Fruit fly (Drosophila melanogaster) whole organism, embryonic: Measurements from ENCODE around the gene Ufl1.

Source experiments
- ATbp ChIP-seq: fragments of 200-800 bp; sonication (Bioruptor generic); optimal IDR thresholded peaks from 2 replicates; lab custom pipeline; 2017; ENCODE audit warnings: missing biosample characterization, mild to moderate bottlenecking, missing genetic modification characterization, missing genetic modification reagents
- Aef1 ChIP-seq: fragments of 200-800 bp; sonication (Bioruptor generic); IDR thresholded peaks from 3 replicates; pipeline ENCODE4 v1.3.6; 2022; ENCODE audit warnings: missing biosample characterization, missing genetic modification characterization
- Bgb ChIP-seq: fragments of 200-800 bp; sonication (Bioruptor generic); IDR thresholded peaks from 2 replicates; pipeline ENCODE4 v1.3.6; 2022; ENCODE audit warnings: missing biosample characterization, missing genetic modification characterization; ENCODE audit not compliant: partially characterized antibody
- CG10321 ChIP-seq: fragments of 200-800 bp; sonication (Bioruptor generic); IDR thresholded peaks from 2 replicates; pipeline ENCODE4 v1.3.6; 2022; ENCODE audit warnings: missing biosample characterization, missing genetic modification characterization
- CG12071 ChIP-seq: fragments of 200-800 bp; sonication (Bioruptor generic); optimal IDR thresholded peaks from 3 replicates; lab custom pipeline; 2018; ENCODE audit warnings: missing biosample characterization, mild to moderate bottlenecking, missing genetic modification characterization
- CG15479 ChIP-seq: fragments of 200-800 bp; sonication (Bioruptor generic); optimal IDR thresholded peaks from 3 replicates; lab custom pipeline; 2019; ENCODE audit warnings: missing biosample characterization, mild to moderate bottlenecking, missing genetic modification characterization, moderate library complexity
- CG1832 ChIP-seq: fragments of 200-800 bp; sonication (Bioruptor generic); optimal IDR thresholded peaks from 2 replicates; lab custom pipeline; 2017; ENCODE audit warnings: missing biosample characterization, mild to moderate bottlenecking, missing genetic modification characterization, inconsistent platforms
- CG18764 ChIP-seq: fragments of 200-800 bp; sonication (Bioruptor generic); optimal IDR thresholded peaks from 3 replicates; lab custom pipeline; 2016; ENCODE audit warnings: missing biosample characterization, missing genetic modification characterization
- CG2199 ChIP-seq: fragments of 200-800 bp; sonication (Bioruptor generic); IDR thresholded peaks from 3 replicates; pipeline ENCODE4 v1.3.6; 2022; ENCODE audit warnings: missing biosample characterization, missing genetic modification characterization
- CG30020 ChIP-seq: fragments of 200-800 bp; optimal IDR thresholded peaks from 2 replicates; lab custom pipeline; 2019; ENCODE audit warnings: missing biosample characterization, mild to moderate bottlenecking, missing genetic modification characterization, moderate library complexity
- CG34422 ChIP-seq: fragments of 200-800 bp; sonication (Bioruptor generic); IDR thresholded peaks from 3 replicates; pipeline ENCODE4 v1.3.6; 2022; ENCODE audit warnings: missing biosample characterization, missing genetic modification characterization
- CG4360 ChIP-seq: fragments of 200-800 bp; sonication (Bioruptor generic); IDR thresholded peaks from 2 replicates; pipeline ENCODE4 v1.3.6; 2022; ENCODE audit warnings: missing biosample characterization, missing genetic modification characterization
- CG4617 ChIP-seq: fragments of 200-800 bp; sonication (Bioruptor generic); optimal IDR thresholded peaks from 3 replicates; lab custom pipeline; 2016; ENCODE audit warnings: missing biosample characterization, missing genetic modification characterization, borderline replicate concordance
- D ChIP-seq, 2 experiments: fragments of 200-800 bp in 1 of 2; fragments of >200 bp in 1 of 2; sonication (Bioruptor generic) in 1 of 2; optimal IDR thresholded peaks; 2 replicates in 1 of 2; 3 replicates in 1 of 2; lab custom pipeline; 2017; ENCODE audit warnings: mild to moderate bottlenecking in 1 of 2, missing biosample characterization in 1 of 2, missing genetic modification characterization in 1 of 2, missing genetic modification reagents in 1 of 2
- Dp ChIP-seq: fragments of 200-800 bp; sonication (Bioruptor generic); optimal IDR thresholded peaks from 2 replicates; lab custom pipeline; 2018; ENCODE audit warnings: missing biosample characterization, mild to moderate bottlenecking, missing genetic modification characterization, moderate library complexity
- HHEX ChIP-seq: fragments of 200-800 bp; sonication (Bioruptor generic); optimal IDR thresholded peaks from 3 replicates; lab custom pipeline; 2017; ENCODE audit warnings: missing biosample characterization, mild to moderate bottlenecking, missing genetic modification characterization, missing genetic modification reagents
- HLHmδ ChIP-seq: fragments of 200-800 bp; sonication (Bioruptor generic); optimal IDR thresholded peaks from 2 replicates; lab custom pipeline; 2018; ENCODE audit warnings: missing biosample characterization, mild to moderate bottlenecking, missing genetic modification characterization, moderate library complexity
- Hr51 ChIP-seq, 2 experiments: fragments of 200-800 bp; sonication (Bioruptor generic); optimal IDR thresholded peaks; 2 replicates in 1 of 2; 3 replicates in 1 of 2; lab custom pipeline; 2016 to 2018; ENCODE audit warnings: missing biosample characterization in 2 of 2, missing genetic modification characterization in 2 of 2, mild to moderate bottlenecking in 1 of 2, moderate library complexity in 1 of 2
- Opbp ChIP-seq: fragments of 200-800 bp; sonication (Bioruptor generic); IDR thresholded peaks from 3 replicates; pipeline ENCODE4 v1.3.6; 2022; ENCODE audit warnings: missing biosample characterization, missing genetic modification characterization; ENCODE audit not compliant: partially characterized antibody
- Pdp1 ChIP-seq, 2 experiments: fragments of 200-800 bp; sonication (Bioruptor generic); optimal IDR thresholded peaks; 3 replicates each; lab custom pipeline; 2016; ENCODE audit warnings: missing biosample characterization in 2 of 2, missing genetic modification characterization in 2 of 2, mild to moderate bottlenecking in 1 of 2, moderate library complexity in 1 of 2
- Scr ChIP-seq: fragments of 200-800 bp; sonication (Bioruptor generic); IDR thresholded peaks from 2 replicates; pipeline ENCODE4 v1.3.6; 2022; ENCODE audit warnings: missing biosample characterization, missing genetic modification characterization; ENCODE audit not compliant: partially characterized antibody
- bab2 ChIP-seq: fragments of 200-800 bp; sonication (Bioruptor generic); optimal IDR thresholded peaks from 2 replicates; lab custom pipeline; 2016; ENCODE audit warnings: missing biosample characterization, missing genetic modification characterization
- bbx ChIP-seq: fragments of 200-800 bp; sonication (Bioruptor generic); IDR thresholded peaks from 2 replicates; pipeline ENCODE4 v1.3.6; 2022; ENCODE audit warnings: missing biosample characterization, missing genetic modification characterization; ENCODE audit not compliant: partially characterized antibody
- bcd ChIP-seq: fragments of 200-800 bp; sonication (Bioruptor generic); optimal IDR thresholded peaks from 2 replicates; lab custom pipeline; 2017; ENCODE audit warnings: missing biosample characterization, mild to moderate bottlenecking, missing genetic modification characterization
- cg ChIP-seq: fragments of 200-800 bp; sonication (Bioruptor generic); optimal IDR thresholded peaks from 3 replicates; lab custom pipeline; 2019; ENCODE audit warnings: missing biosample characterization, mild to moderate bottlenecking, missing genetic modification characterization, moderate library complexity
- chif ChIP-seq, 2 experiments: fragments of 200-800 bp; sonication (Bioruptor generic); optimal IDR thresholded peaks; 3 replicates each; lab custom pipeline; 2016; ENCODE audit warnings: missing biosample characterization in 2 of 2, missing genetic modification characterization in 2 of 2
- chinmo ChIP-seq: fragments of 200-800 bp; sonication (Bioruptor generic); IDR thresholded peaks from 4 replicates; pipeline ENCODE4 v1.3.6; 2022; ENCODE audit warnings: missing biosample characterization, missing genetic modification characterization; ENCODE audit not compliant: partially characterized antibody
- chm ChIP-seq: fragments of 200-800 bp; sonication (Bioruptor generic); IDR thresholded peaks from 2 replicates; pipeline ENCODE4 v1.3.6; 2022; ENCODE audit warnings: missing biosample characterization, missing genetic modification characterization
- ci ChIP-seq: fragments of 200-800 bp; sonication (Bioruptor generic); IDR thresholded peaks from 3 replicates; pipeline ENCODE4 v1.3.6; 2022; ENCODE audit warnings: missing biosample characterization, missing genetic modification characterization
- crol ChIP-seq: fragments of 200-800 bp; sonication (Bioruptor generic); IDR thresholded peaks from 2 replicates; pipeline ENCODE4 v1.3.6; 2022; ENCODE audit warnings: missing biosample characterization, missing genetic modification characterization
- dan ChIP-seq: fragments of 200-800 bp; sonication (Bioruptor generic); IDR thresholded peaks from 2 replicates; pipeline ENCODE4 v1.3.6; 2022; ENCODE audit warnings: missing biosample characterization, missing genetic modification characterization
- eve ChIP-seq, 2 experiments: fragments of >200 bp; optimal IDR thresholded peaks; 2 replicates each; lab custom pipeline; 2017; ENCODE audit warnings: missing biosample characterization in 2 of 2, missing genetic modification characterization in 2 of 2
- ftz-f1 ChIP-seq: fragments of 200-800 bp; sonication (Bioruptor generic); optimal IDR thresholded peaks from 2 replicates; lab custom pipeline; 2016; ENCODE audit warnings: missing biosample characterization, missing genetic modification characterization
- gcm ChIP-seq: fragments of 200-800 bp; sonication (Bioruptor generic); optimal IDR thresholded peaks from 2 replicates; lab custom pipeline; 2019; ENCODE audit warnings: missing biosample characterization, mild to moderate bottlenecking, missing genetic modification characterization, moderate library complexity
- gsb ChIP-seq: fragments of 200-800 bp; sonication (Bioruptor generic); IDR thresholded peaks from 2 replicates; pipeline ENCODE4 v1.3.6; 2022; ENCODE audit warnings: missing biosample characterization, missing genetic modification characterization
- insv ChIP-seq, 2 experiments: fragments of 200-800 bp; sonication (Bioruptor generic); optimal IDR thresholded peaks; 3 replicates each; lab custom pipeline; 2016 to 2018; ENCODE audit warnings: missing biosample characterization in 2 of 2, missing genetic modification characterization in 2 of 2
- kay ChIP-seq: fragments of 200-800 bp; sonication (Bioruptor generic); optimal IDR thresholded peaks from 2 replicates; lab custom pipeline; 2016; ENCODE audit warnings: missing biosample characterization, missing genetic modification characterization
- mam ChIP-seq: fragments of 200-800 bp; sonication (Bioruptor generic); optimal IDR thresholded peaks from 3 replicates; lab custom pipeline; 2016; ENCODE audit warnings: missing biosample characterization, missing genetic modification characterization
- mirr ChIP-seq: fragments of 200-800 bp; sonication (Bioruptor generic); optimal IDR thresholded peaks from 3 replicates; lab custom pipeline; 2018; ENCODE audit warnings: missing biosample characterization, mild to moderate bottlenecking, missing genetic modification characterization
- nerfin-1 ChIP-seq: fragments of 200-800 bp; sonication (Bioruptor generic); optimal IDR thresholded peaks from 3 replicates; lab custom pipeline; 2019; ENCODE audit warnings: missing biosample characterization, mild to moderate bottlenecking, missing genetic modification characterization, moderate library complexity
- pros ChIP-seq: fragments of 200-800 bp; sonication (Bioruptor generic); optimal IDR thresholded peaks from 3 replicates; lab custom pipeline; 2019; ENCODE audit warnings: missing biosample characterization, mild to moderate bottlenecking, missing genetic modification characterization, moderate library complexity
- slou ChIP-seq: fragments of 200-800 bp; sonication (Bioruptor generic); optimal IDR thresholded peaks from 3 replicates; lab custom pipeline; 2016; ENCODE audit warnings: missing biosample characterization, missing genetic modification characterization
- sug ChIP-seq: fragments of 200-800 bp; optimal IDR thresholded peaks from 2 replicates; lab custom pipeline; 2019; ENCODE audit warnings: missing biosample characterization, mild to moderate bottlenecking, missing genetic modification characterization, moderate library complexity
- tap ChIP-seq: fragments of 200-800 bp; optimal IDR thresholded peaks from 3 replicates; lab custom pipeline; 2019; ENCODE audit warnings: missing biosample characterization, mild to moderate bottlenecking, missing genetic modification characterization, moderate library complexity
- unc-4 ChIP-seq: fragments of 200-800 bp; sonication (Bioruptor generic); IDR thresholded peaks from 2 replicates; pipeline ENCODE4 v1.3.6; 2022; ENCODE audit warnings: missing biosample characterization, missing genetic modification characterization; ENCODE audit not compliant: partially characterized antibody

Ufl1 gene

DNA sequence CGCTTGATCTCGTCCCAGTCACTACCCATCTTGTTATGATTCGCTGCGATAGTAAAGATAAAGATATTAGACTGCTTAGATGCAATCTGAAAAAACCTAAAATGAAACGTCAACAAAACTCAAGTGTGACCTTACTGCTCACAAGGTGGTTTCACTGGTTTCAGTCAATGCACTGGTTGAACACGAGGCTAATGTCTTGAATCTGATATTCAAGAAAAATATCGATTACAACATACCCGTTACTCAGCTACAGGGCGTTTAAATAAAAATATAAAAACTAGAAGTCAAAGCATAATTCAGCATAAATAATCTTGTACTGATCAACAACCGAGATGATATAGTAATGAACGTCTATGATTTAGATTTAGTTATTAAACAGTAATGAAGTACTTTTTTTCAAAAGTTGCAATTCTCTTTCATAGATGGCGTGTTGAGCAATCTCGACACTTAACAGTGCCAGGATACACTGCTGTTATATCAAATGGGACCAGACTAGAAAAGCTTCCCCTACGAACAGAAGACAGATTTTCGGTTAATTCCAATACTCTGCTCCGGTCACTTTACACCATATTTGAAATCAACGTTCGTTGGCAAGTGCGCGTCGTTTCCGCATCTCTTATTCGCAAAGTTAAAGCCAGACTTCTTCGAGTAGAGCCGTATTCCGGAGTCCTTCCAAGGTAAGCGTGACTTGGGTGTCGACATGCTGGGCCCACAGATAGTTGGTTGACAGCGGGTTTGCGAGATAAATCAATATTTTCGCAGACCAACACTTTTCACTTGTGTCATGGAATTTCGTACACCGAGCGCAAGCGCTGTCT lies at the start of gene Ufl1, which contains the start of gene CG1943 (continued):
- TF ChIP-seq sug (tag; lab: Kevin White, UChicago) = peak; percentile 43
- peak; percentile 2 for TF ChIP-seq ATbp (GFP tag; lab: Kevin White, UChicago)
- no peak for TF ChIP-seq Scr
- TF ChIP-seq dan = no peak
- TF ChIP-seq CG4617 (GFP tag; lab: Kevin White, UChicago) = peak; percentile 46
- peak; percentile 44 for TF ChIP-seq gcm (GFP tag; lab: Kevin White, UChicago)
- TF ChIP-seq Pdp1 (GFP tag; optimal IDR thresholded peaks at IDR 0.05; lab: Kevin White, UChicago) = peak in 1 of 2 experiments; percentile 55
- TF ChIP-seq mam = no peak
- no peak for TF ChIP-seq kay
- peak; percentile 78 for TF ChIP-seq cg
- no peak for TF ChIP-seq bab2 (GFP tag; lab: Kevin White, UChicago)
- TF ChIP-seq slou = no peak
- peak in 1 of 2 experiments; percentile 2 for TF ChIP-seq Hr51 (GFP tag; optimal IDR thresholded peaks at IDR 0.05; lab: Kevin White, UChicago)
- TF ChIP-seq, all 482 proteins: peak for 87

DNA sequence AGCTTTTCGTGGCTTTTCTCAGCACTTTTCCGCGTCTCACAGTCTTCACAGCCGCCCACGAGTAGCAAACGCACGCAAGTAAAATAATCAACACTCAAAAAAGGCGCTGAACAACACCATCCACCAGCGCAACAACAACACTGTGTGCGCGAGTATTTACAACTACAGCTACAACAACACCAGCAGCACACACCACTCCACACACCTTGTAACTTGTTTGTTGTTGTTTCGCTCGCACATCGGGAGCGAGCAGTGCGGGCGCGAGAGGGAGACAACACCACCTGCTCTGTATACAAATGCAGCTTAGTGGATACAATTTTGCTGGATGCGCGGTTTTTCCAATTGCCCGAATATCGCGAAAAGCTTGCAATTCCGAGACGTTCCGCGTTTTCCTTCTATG lies 49.4 kb upstream of the Ufl1 start:
- peak; percentile 33; the same call in 1 of the 2 replicates for TF ChIP-seq crol (GFP tag; lab: Robert Waterston, UW)
- peak; percentile 80 for TF ChIP-seq mirr (GFP tag; lab: Kevin White, UChicago)
- TF ChIP-seq pros (GFP tag; lab: Kevin White, UChicago) = peak; percentile 35
- TF ChIP-seq HHEX (GFP tag; lab: Kevin White, UChicago) = no peak
- peak; percentile 80 for TF ChIP-seq ftz-f1 (GFP tag; lab: Kevin White, UChicago)
- no peak for TF ChIP-seq tap (tag; lab: Kevin White, UChicago)
- TF ChIP-seq gsb (GFP tag; lab: Robert Waterston, UW) = no peak
- peak; percentile 96 for TF ChIP-seq CG1832 (GFP tag; lab: Kevin White, UChicago)
- TF ChIP-seq unc-4 (GFP tag; lab: Robert Waterston, UW) = no peak
- TF ChIP-seq CG12071 (GFP tag; lab: Kevin White, UChicago) = peak; percentile 23
- TF ChIP-seq bab2 (GFP tag; lab: Kevin White, UChicago) = no peak
- peak; percentile 8 for TF ChIP-seq Dp (GFP tag; lab: Kevin White, UChicago)
- TF ChIP-seq nerfin-1 (tag; lab: Kevin White, UChicago) = peak; percentile 83
- peak; percentile 20; the same call in 2 of the 3 replicates for TF ChIP-seq Opbp
- peak; percentile 95 for TF ChIP-seq CG10321 (GFP tag; lab: Robert Waterston, UW)
- peak; percentile 66 for TF ChIP-seq ci (GFP tag; lab: Robert Waterston, UW)
- peak; percentile 55 for TF ChIP-seq chm
- TF ChIP-seq CG4360 (GFP tag; lab: Robert Waterston, UW) = peak; percentile 100
- no peak for TF ChIP-seq bcd (GFP tag; lab: Kevin White, UChicago)
- peak in 1 of 2 experiments; percentile 17 for TF ChIP-seq insv (GFP tag; optimal IDR thresholded peaks at IDR 0.05; lab: Kevin White, UChicago)
- TF ChIP-seq eve (GFP tag; optimal IDR thresholded peaks at IDR 0.05; lab: Kevin White, UChicago) = no peak
- TF ChIP-seq chinmo (GFP tag; lab: Robert Waterston, UW) = peak; percentile 90
- TF ChIP-seq CG34422 = 0 out of 3 replicates have a peak, but pooled peaks have one; percentile 67
- peak; percentile 66; the same call in 1 of the 3 replicates for TF ChIP-seq CG2199 (GFP tag; lab: Robert Waterston, UW)
- peak; percentile 8; the same call in 1 of the 2 replicates for TF ChIP-seq bbx (GFP tag; lab: Robert Waterston, UW)
- TF ChIP-seq Aef1 = peak; percentile 77
- TF ChIP-seq Hr51 (GFP tag; optimal IDR thresholded peaks at IDR 0.05; lab: Kevin White, UChicago) = no peak
- TF ChIP-seq chif (GFP tag; optimal IDR thresholded peaks at IDR 0.05; lab: Kevin White, UChicago) = no peak
- TF ChIP-seq CG30020 (tag; lab: Kevin White, UChicago) = no peak
- TF ChIP-seq D (optimal IDR thresholded peaks at IDR 0.05; lab: Kevin White, UChicago) = peak; percentile 38
- no peak for TF ChIP-seq D (GFP tag; optimal IDR thresholded peaks at IDR 0.05; lab: Kevin White, UChicago)
- peak; percentile 77 for TF ChIP-seq HLHmδ (GFP tag; lab: Kevin White, UChicago)
- peak; percentile 96 for TF ChIP-seq CG4617 (GFP tag; lab: Kevin White, UChicago)
- TF ChIP-seq cg = peak; percentile 92
- peak; percentile 8; the same call in 1 of the 2 replicates for TF ChIP-seq Bgb
- peak; percentile 88 for TF ChIP-seq CG15479 (GFP tag; lab: Kevin White, UChicago)
- no peak for TF ChIP-seq CG18764 (GFP tag; lab: Kevin White, UChicago)
